Fruit fly (Drosophila melanogaster): ENCODE measurements around the gene Cpr64Aa.
A peak's percentile ranks its signal among the peaks of the same experiment; 100 is the strongest.

The Cpr64Aa gene

dm6 chr3L:4253611-4254300 is 44.8 kb upstream of the Cpr64Aa start (continued):
- TF ChIP-seq D19B (GFP tag; optimal IDR thresholded peaks at IDR 0.05), result no peak
- TF ChIP-seq Hmr (GFP tag; optimal IDR thresholded peaks at IDR 0.05), result no peak
- TF ChIP-seq bigmax (GFP tag; optimal IDR thresholded peaks at IDR 0.05), result peak; percentile 91
- no peak for TF ChIP-seq Dbx (GFP tag; IDR thresholded peaks at IDR 0.05)
- TF ChIP-seq Hsf (GFP tag; optimal IDR thresholded peaks at IDR 0.05), result no peak
- no peak for TF ChIP-seq CG10431 (GFP tag; optimal IDR thresholded peaks at IDR 0.05)
- TF ChIP-seq HLH4C (GFP tag; IDR thresholded peaks at IDR 0.05; ENCODE audit: partially characterized antibody), result no peak
- no peak for TF ChIP-seq CG6654 (GFP tag; optimal IDR thresholded peaks at IDR 0.05)
- peak; percentile 26 for TF ChIP-seq MBD-R2 (GFP tag; IDR thresholded peaks at IDR 0.05)
- peak; percentile 78 for TF ChIP-seq MESR4 (GFP tag; optimal IDR thresholded peaks at IDR 0.05)
- TF ChIP-seq CG6813 (GFP tag; optimal IDR thresholded peaks at IDR 0.05), result no peak
- TF ChIP-seq CG8765 (GFP tag; IDR thresholded peaks at IDR 0.05), result no peak
- TF ChIP-seq CG7786 (GFP tag; optimal IDR thresholded peaks at IDR 0.05), result no peak
- TF ChIP-seq Hr78 (GFP tag; optimal IDR thresholded peaks at IDR 0.05), result peak in 1 of 2 experiments; percentile 54
- TF ChIP-seq CG4404 (GFP tag; IDR thresholded peaks at IDR 0.05), result no peak
- peak; percentile 46 for TF ChIP-seq CG4617 (GFP tag; optimal IDR thresholded peaks at IDR 0.05; ENCODE audit: borderline replicate concordance)
- 0 out of 3 replicates have a peak, but pooled peaks have one; percentile 20 for TF ChIP-seq CG14860 (GFP tag; IDR thresholded peaks at IDR 0.05; ENCODE audit: partially characterized antibody)
- TF ChIP-seq CG10274 (GFP tag; optimal IDR thresholded peaks at IDR 0.05), result no peak
- TF ChIP-seq Ssrp (tag; optimal IDR thresholded peaks at IDR 0.05), result no peak
- no peak for TF ChIP-seq GATAe (GFP tag; conservative IDR thresholded peaks at IDR 0.05)
- TF ChIP-seq CG2202 (tag; optimal IDR thresholded peaks at IDR 0.05), result no peak
- TF ChIP-seq Awh (GFP tag; IDR thresholded peaks at IDR 0.05), result no peak
- TF ChIP-seq CG32767 (GFP tag; IDR thresholded peaks at IDR 0.05), result peak; percentile 57; the same call in 1 of the 2 replicates
- 0 out of 2 replicates have a peak, but pooled peaks have one; percentile 17 for TF ChIP-seq ttk (GFP tag; IDR thresholded peaks at IDR 0.05)

DNA sequence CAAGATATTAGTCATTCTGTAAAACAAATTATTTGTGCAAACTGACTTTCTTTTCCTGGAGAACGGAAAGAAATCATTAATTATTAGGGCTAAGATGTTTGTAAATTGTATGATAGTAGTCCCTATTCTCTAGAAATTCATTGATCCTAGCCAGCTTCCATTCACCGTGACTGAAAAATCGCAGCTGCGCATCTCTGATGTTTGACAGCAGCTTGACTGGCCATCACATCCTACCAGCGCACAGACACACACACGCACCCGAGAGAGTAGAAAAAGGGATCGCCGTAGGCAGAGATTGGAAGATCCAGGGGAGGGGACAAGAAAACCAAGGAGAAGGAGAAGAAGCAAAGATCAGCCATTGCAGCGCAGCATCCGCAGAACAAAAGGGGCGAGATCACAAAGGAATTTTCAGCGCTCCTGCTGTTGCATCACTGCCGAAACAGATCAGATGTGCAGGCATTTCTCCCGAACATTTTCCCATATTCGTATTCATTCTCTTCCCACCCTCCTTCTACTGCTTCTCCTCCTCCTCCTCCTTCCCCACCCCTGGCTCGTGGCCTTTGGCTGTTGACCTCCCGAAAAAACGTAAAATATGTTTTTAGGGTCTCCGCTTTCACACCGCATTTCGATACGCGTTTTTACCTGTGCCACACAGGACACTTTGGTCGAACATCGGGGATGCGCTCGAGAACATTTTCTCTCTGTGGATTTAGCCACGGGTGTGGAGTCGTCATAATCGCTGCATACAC is 44.1 kb upstream of the Cpr64Aa start:
- TF ChIP-seq bigmax (GFP tag; optimal IDR thresholded peaks at IDR 0.05) (no peak), CG12155 (GFP tag; optimal IDR thresholded peaks at IDR 0.05) (no peak), peb (GFP tag; IDR thresholded peaks at IDR 0.05) (no peak), Med (GFP tag) (peak; percentile 86), CG31224 (GFP tag; IDR thresholded peaks at IDR 0.05) (no peak), CG8924 (tag; optimal IDR thresholded peaks at IDR 0.05) (no peak), psq (GFP tag; optimal IDR thresholded peaks at IDR 0.05) (peak; percentile 74), p53 (GFP tag; optimal IDR thresholded peaks at IDR 0.05) (no peak), CG2202 (tag; optimal IDR thresholded peaks at IDR 0.05) (no peak), fd3F (GFP tag; optimal IDR thresholded peaks at IDR 0.05) (no peak), eyg (GFP tag; optimal IDR thresholded peaks at IDR 0.05) (no peak), Sry-β (GFP tag; optimal IDR thresholded peaks at IDR 0.05) (peak; percentile 82), CG2199 (GFP tag; IDR thresholded peaks at IDR 0.05) (0 out of 3 replicates have a peak, but pooled peaks have one; percentile 27), CG14667 (GFP tag; IDR thresholded peaks at IDR 0.05) (no peak), tap (tag; optimal IDR thresholded peaks at IDR 0.05) (no peak), lilli (GFP tag; optimal IDR thresholded peaks at IDR 0.05) (no peak), chm (GFP tag; IDR thresholded peaks at IDR 0.05) (no peak), Spps (tag; optimal IDR thresholded peaks at IDR 0.05) (no peak), CG4360 (GFP tag; IDR thresholded peaks at IDR 0.05) (peak; percentile 60), unc-4 (GFP tag; IDR thresholded peaks at IDR 0.05; ENCODE audit: partially characterized antibody) (no peak), unpg (GFP tag; optimal IDR thresholded peaks at IDR 0.05) (no peak), fd64A (GFP tag; optimal IDR thresholded peaks at IDR 0.05) (no peak), sens (GFP tag) (peak; percentile 47), ERR (GFP tag; optimal IDR thresholded peaks at IDR 0.05) (no peak), nom (GFP tag; optimal IDR thresholded peaks at IDR 0.05) (no peak), scrt (GFP tag; optimal IDR thresholded peaks at IDR 0.05) (no peak)

Measured in whole organism, embryonic.